Fruit fly (Drosophila melanogaster): Measurements from ENCODE around the gene Spp.
A peak's percentile ranks its signal among the peaks of the same experiment; 100 is the strongest.

The Spp gene

DNA sequence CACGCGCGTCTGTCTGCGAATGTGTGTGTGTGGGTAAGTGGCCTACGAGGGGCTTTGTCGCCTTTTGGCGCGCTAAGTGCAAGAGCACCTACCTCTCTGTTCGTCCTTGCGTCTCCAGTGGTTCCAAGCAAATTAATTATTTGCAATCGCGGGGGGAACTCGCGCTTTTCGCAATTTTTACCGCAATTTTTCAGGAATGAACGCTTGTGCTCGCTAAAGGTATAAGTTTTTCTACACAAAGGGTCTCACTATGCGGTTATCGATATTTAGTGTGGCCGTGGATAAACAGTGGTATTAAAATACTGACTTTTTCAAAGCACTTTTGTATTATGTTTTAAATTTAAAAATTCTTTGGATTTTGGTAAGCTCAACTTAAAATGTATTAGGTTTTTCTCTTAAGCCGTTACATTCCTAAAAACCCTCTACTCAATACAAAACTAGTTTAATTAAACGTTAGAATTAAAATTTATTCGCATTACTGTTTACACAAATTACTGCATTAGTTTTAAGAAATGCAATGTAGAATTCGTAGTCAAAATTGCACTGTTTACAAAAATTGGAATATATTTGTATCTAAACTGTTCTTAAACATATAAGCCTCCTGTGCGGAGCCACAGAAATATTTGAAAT is 2.0 kb downstream of the Spp start, which contains the start of gene lwr (continued):
- no peak for TF ChIP-seq CG12219 (GFP tag; optimal IDR thresholded peaks at IDR 0.05)
- TF ChIP-seq trem (tag; optimal IDR thresholded peaks at IDR 0.05): peak; percentile 48
- no peak for TF ChIP-seq CG5245 (GFP tag; optimal IDR thresholded peaks at IDR 0.05)
- TF ChIP-seq ab (GFP tag; optimal IDR thresholded peaks at IDR 0.05): no peak
- no peak for TF ChIP-seq gcm2 (GFP tag; optimal IDR thresholded peaks at IDR 0.05)
- TF ChIP-seq fd3F (GFP tag; optimal IDR thresholded peaks at IDR 0.05): no peak
- TF ChIP-seq CG12659 (GFP tag; optimal IDR thresholded peaks at IDR 0.05): peak; percentile 50
- no peak for TF ChIP-seq sisA (GFP tag; IDR thresholded peaks at IDR 0.05)
- peak; percentile 64; the same call in 1 of the 3 replicates for TF ChIP-seq Opbp (GFP tag; IDR thresholded peaks at IDR 0.05; ENCODE audit: partially characterized antibody)
- TF ChIP-seq salm (tag; optimal IDR thresholded peaks at IDR 0.05): no peak
- peak; percentile 64 for TF ChIP-seq amos (GFP tag; IDR thresholded peaks at IDR 0.05; ENCODE audit: partially characterized antibody)
- TF ChIP-seq Lpt (GFP tag; optimal IDR thresholded peaks at IDR 0.05): no peak
- no peak for TF ChIP-seq Elba2 (GFP tag; optimal IDR thresholded peaks at IDR 0.05)
- TF ChIP-seq dmrt99B (tag; optimal IDR thresholded peaks at IDR 0.05): no peak
- TF ChIP-seq CG11695 (GFP tag; IDR thresholded peaks at IDR 0.05): no peak
- TF ChIP-seq ssp (GFP tag; IDR thresholded peaks at IDR 0.05): no peak
- TF ChIP-seq Blimp-1 (GFP tag; optimal IDR thresholded peaks at IDR 0.05): no peak
- TF ChIP-seq HLH3B (GFP tag; IDR thresholded peaks at IDR 0.05): no peak
- no peak for TF ChIP-seq CG4854 (GFP tag; optimal IDR thresholded peaks at IDR 0.05)
- peak; percentile 73 for TF ChIP-seq Myb (GFP tag; optimal IDR thresholded peaks at IDR 0.05)
- no peak for TF ChIP-seq maf-S (GFP tag; optimal IDR thresholded peaks at IDR 0.05)
- no peak for TF ChIP-seq C15 (GFP tag; IDR thresholded peaks at IDR 0.05)
- peak; percentile 75 for TF ChIP-seq E2f2 (GFP tag; IDR thresholded peaks at IDR 0.05)
- peak; percentile 58 for TF ChIP-seq row (GFP tag; IDR thresholded peaks at IDR 0.05)
- TF ChIP-seq yki (optimal IDR thresholded peaks at IDR 0.05): no peak
- TF ChIP-seq MESR4 (GFP tag; optimal IDR thresholded peaks at IDR 0.05): peak; percentile 80
- peak; percentile 27; the same call in 2 of the 3 replicates for TF ChIP-seq CG34224 (GFP tag; IDR thresholded peaks at IDR 0.05; ENCODE audit: partially characterized antibody)
- TF ChIP-seq cad (GFP tag; optimal IDR thresholded peaks at IDR 0.05): no peak
- peak; percentile 21 for TF ChIP-seq sug (tag; optimal IDR thresholded peaks at IDR 0.05)
- peak; percentile 64 for TF ChIP-seq Doc3 (GFP tag; IDR thresholded peaks at IDR 0.05; ENCODE audit: partially characterized antibody)
- TF ChIP-seq croc (GFP tag; conservative IDR thresholded peaks at IDR 0.05): no peak
- TF ChIP-seq CG10267 (tag; optimal IDR thresholded peaks at IDR 0.05): peak; percentile 29
- TF ChIP-seq CG15601 (tag; optimal IDR thresholded peaks at IDR 0.05): peak; percentile 23
- TF ChIP-seq CG6272 (GFP tag; IDR thresholded peaks at IDR 0.05): no peak
- peak; percentile 67 for TF ChIP-seq Dp (GFP tag; optimal IDR thresholded peaks at IDR 0.05)
- peak; percentile 69; the same call in 3 of the 4 replicates for TF ChIP-seq Dll (GFP tag; IDR thresholded peaks at IDR 0.05; ENCODE audit: partially characterized antibody)
- no peak for TF ChIP-seq CG32772 (GFP tag; IDR thresholded peaks at IDR 0.05)
- no peak for TF ChIP-seq slp2 (GFP tag; optimal IDR thresholded peaks at IDR 0.05)
- peak; percentile 62 for TF ChIP-seq MBD-R2 (GFP tag; IDR thresholded peaks at IDR 0.05)
- peak; percentile 90 for TF ChIP-seq CG4617 (GFP tag; optimal IDR thresholded peaks at IDR 0.05; ENCODE audit: borderline replicate concordance)
- peak; percentile 16 for TF ChIP-seq CG12391 (tag; optimal IDR thresholded peaks at IDR 0.05)
- TF ChIP-seq Xrp1 (GFP tag; IDR thresholded peaks at IDR 0.05): no peak
- TF ChIP-seq dysf (GFP tag; IDR thresholded peaks at IDR 0.05): no peak
- no peak for TF ChIP-seq peb (GFP tag; IDR thresholded peaks at IDR 0.05)
- TF ChIP-seq CG8388 (GFP tag; optimal IDR thresholded peaks at IDR 0.05): no peak
- TF ChIP-seq Sry-δ (GFP tag; optimal IDR thresholded peaks at IDR 0.05): peak; percentile 60
- TF ChIP-seq CG33213 (GFP tag; optimal IDR thresholded peaks at IDR 0.05): peak; percentile 2
- TF ChIP-seq CG2712 (tag; optimal IDR thresholded peaks at IDR 0.05): peak; percentile 14
- TF ChIP-seq CG7271 (tag; optimal IDR thresholded peaks at IDR 0.05): no peak
- no peak for TF ChIP-seq emc (GFP tag; optimal IDR thresholded peaks at IDR 0.05)
- TF ChIP-seq Poxn (GFP tag; IDR thresholded peaks at IDR 0.05): no peak

Data from whole organism, embryonic.